Worm (Caenorhabditis elegans) whole organism, L3 larva: ENCODE results near the gene nspb-11.
A peak's percentile ranks its signal among the peaks of the same experiment; 100 is the strongest.

Experiments
- R02D3.7 ChIP-seq: fragments of 150-350 bp; optimal IDR thresholded peaks from 2 replicates; lab custom pipeline; 2014; ENCODE audit warnings: missing biosample characterization, missing genetic modification characterization
- ZK546.5 ChIP-seq: sonication (generic microtip); optimal IDR thresholded peaks from 2 replicates; lab custom pipeline; 2017; ENCODE audit warnings: missing biosample characterization, missing genetic modification characterization
- aly-2 ChIP-seq: fragments of 150-350 bp; optimal IDR thresholded peaks from 2 replicates; lab custom pipeline; 2014; ENCODE audit warnings: missing biosample characterization, missing genetic modification characterization
- ama-1 ChIP-seq: fragments of 150-350 bp; optimal IDR thresholded peaks from 2 replicates; lab custom pipeline; 2018
- ceh-28 ChIP-seq: fragments of 150-350 bp; optimal IDR thresholded peaks from 2 replicates; lab custom pipeline; 2014; ENCODE audit warnings: missing biosample characterization, missing genetic modification reagents, missing genetic modification characterization
- ceh-82 ChIP-seq: fragments of 150-350 bp; optimal IDR thresholded peaks from 2 replicates; lab custom pipeline; 2014; ENCODE audit warnings: missing biosample characterization, missing genetic modification characterization
- ceh-9 ChIP-seq: sonication (generic microtip); optimal IDR thresholded peaks from 2 replicates; lab custom pipeline; 2018; ENCODE audit warnings: missing biosample characterization, missing genetic modification characterization
- daf-12 ChIP-seq: fragments of 150-350 bp; optimal IDR thresholded peaks from 2 replicates; lab custom pipeline; 2014; ENCODE audit warnings: missing biosample characterization, missing genetic modification reagents, missing genetic modification characterization
- elt-1 ChIP-seq: fragments of 150-350 bp; optimal IDR thresholded peaks from 2 replicates; lab custom pipeline; 2014; ENCODE audit warnings: missing biosample characterization, missing genetic modification characterization
- elt-2 ChIP-seq: sonication (generic microtip); optimal IDR thresholded peaks from 2 replicates; lab custom pipeline; 2016; ENCODE audit warnings: missing genetic modification reagents, mild to moderate bottlenecking, missing genetic modification characterization, missing compliant biosample characterization
- elt-3 ChIP-seq, 3 experiments: fragments of 150-350 bp in 1 of 3; sonication (generic microtip) in 2 of 3; optimal IDR thresholded peaks; 2 replicates in 2 of 3; 4 replicates in 1 of 3; lab custom pipeline; 2014 to 2017; ENCODE audit warnings: missing biosample characterization in 3 of 3, missing genetic modification characterization in 3 of 3
- eor-1 ChIP-seq, 2 experiments: fragments of 150-350 bp; optimal IDR thresholded peaks; 2 replicates each; lab custom pipeline; 2014 to 2018; ENCODE audit warnings: missing biosample characterization in 2 of 2, missing genetic modification characterization in 2 of 2
- fkh-2 ChIP-seq: fragments of 150-350 bp; optimal IDR thresholded peaks from 2 replicates; lab custom pipeline; 2014; ENCODE audit warnings: missing biosample characterization, missing genetic modification reagents, missing genetic modification characterization
- jun-1 ChIP-seq: fragments of 150-350 bp; optimal IDR thresholded peaks from 2 replicates; lab custom pipeline; 2014; ENCODE audit warnings: missing biosample characterization, missing genetic modification reagents, missing genetic modification characterization
- lin-15B ChIP-seq: fragments of 150-350 bp; optimal IDR thresholded peaks from 2 replicates; lab custom pipeline; 2014; ENCODE audit warnings: missing biosample characterization, missing genetic modification characterization
- lin-39 ChIP-seq: fragments of 150-350 bp; optimal IDR thresholded peaks from 2 replicates; lab custom pipeline; 2018; ENCODE audit warnings: missing biosample characterization, missing genetic modification reagents, missing genetic modification characterization
- lsy-12 ChIP-seq: sonication (generic microtip); optimal IDR thresholded peaks from 2 replicates; lab custom pipeline; 2016; ENCODE audit warnings: mild to moderate bottlenecking, missing genetic modification characterization, missing compliant biosample characterization
- mdl-1 ChIP-seq: fragments of 150-350 bp; optimal IDR thresholded peaks from 2 replicates; lab custom pipeline; 2014; ENCODE audit warnings: missing biosample characterization, missing genetic modification characterization
- nfya-1 ChIP-seq: sonication (generic microtip); optimal IDR thresholded peaks from 2 replicates; lab custom pipeline; 2017; ENCODE audit warnings: missing genetic modification characterization, mild to moderate bottlenecking, missing compliant biosample characterization, antibody characterized with exemption, moderate library complexity; ENCODE audit not compliant: insufficient read depth
- nhr-12 ChIP-seq: fragments of 150-350 bp; optimal IDR thresholded peaks from 2 replicates; lab custom pipeline; 2014; ENCODE audit warnings: missing biosample characterization, missing genetic modification characterization
- nhr-23 ChIP-seq: fragments of 150-350 bp; optimal IDR thresholded peaks from 2 replicates; lab custom pipeline; 2014; ENCODE audit warnings: missing biosample characterization, missing genetic modification reagents, missing genetic modification characterization
- nhr-25 ChIP-seq: sonication (generic microtip); optimal IDR thresholded peaks from 2 replicates; lab custom pipeline; 2017; ENCODE audit warnings: missing biosample characterization, missing genetic modification characterization
- nhr-28 ChIP-seq: fragments of 150-350 bp; optimal IDR thresholded peaks from 2 replicates; lab custom pipeline; 2014; ENCODE audit warnings: missing biosample characterization, missing genetic modification characterization
- nhr-43 ChIP-seq: sonication (generic microtip); optimal IDR thresholded peaks from 2 replicates; lab custom pipeline; 2016; ENCODE audit warnings: mild to moderate bottlenecking, missing genetic modification characterization, missing compliant biosample characterization; ENCODE audit not compliant: poor library complexity, severe bottlenecking
- nhr-67 ChIP-seq: fragments of 150-350 bp; optimal IDR thresholded peaks from 2 replicates; lab custom pipeline; 2014; ENCODE audit warnings: missing biosample characterization, missing genetic modification characterization
- nhr-76 ChIP-seq: fragments of 150-350 bp; sonication (generic microtip); optimal IDR thresholded peaks from 5 replicates; lab custom pipeline; 2014; ENCODE audit warnings: missing biosample characterization, missing genetic modification characterization
- pha-4 ChIP-seq: fragments of 150-350 bp; optimal IDR thresholded peaks from 2 replicates; lab custom pipeline; 2014; ENCODE audit warnings: missing biosample characterization, missing genetic modification reagents, missing genetic modification characterization
- pqm-1 ChIP-seq: fragments of 150-350 bp; optimal IDR thresholded peaks from 2 replicates; lab custom pipeline; 2017; ENCODE audit warnings: missing biosample characterization, missing genetic modification characterization, inconsistent platforms
- sea-2 ChIP-seq: fragments of 150-350 bp; sonication (generic microtip); optimal IDR thresholded peaks from 4 replicates; lab custom pipeline; 2014; ENCODE audit warnings: missing biosample characterization, missing genetic modification reagents, missing genetic modification characterization
- skn-1 ChIP-seq: fragments of 150-350 bp; optimal IDR thresholded peaks from 2 replicates; lab custom pipeline; 2014; ENCODE audit warnings: missing biosample characterization, missing genetic modification characterization
- snpc-4 ChIP-seq: fragments of 150-350 bp; optimal IDR thresholded peaks from 2 replicates; lab custom pipeline; 2014; ENCODE audit warnings: missing biosample characterization, missing genetic modification characterization
- unc-39 ChIP-seq: sonication (generic microtip); optimal IDR thresholded peaks from 4 replicates; lab custom pipeline; 2017; ENCODE audit warnings: missing biosample characterization, missing genetic modification characterization
- unc-62 ChIP-seq: fragments of 150-350 bp; sonication (generic microtip); optimal IDR thresholded peaks from 4 replicates; lab custom pipeline; 2014; ENCODE audit warnings: missing biosample characterization, missing genetic modification reagents, missing genetic modification characterization
- zag-1 ChIP-seq: fragments of 150-350 bp; optimal IDR thresholded peaks from 2 replicates; lab custom pipeline; 2014; ENCODE audit warnings: missing biosample characterization, missing genetic modification characterization
- ztf-11 ChIP-seq: fragments of 150-350 bp; optimal IDR thresholded peaks from 2 replicates; lab custom pipeline; 2014; ENCODE audit warnings: missing biosample characterization, missing genetic modification characterization

nspb-11 gene

ce11 chrII:12907070-12907469 is at the start of gene nspb-11:
nspb-11 (plus strand) TSS chrII:12907370.
- TF ChIP-seq unc-62 (no peak), fkh-2 (no peak), jun-1 (no peak), nhr-25 (tag; lab: Kevin White, UChicago) (no peak), sea-2 (GFP tag; lab: Kevin White, UChicago) (no peak), ceh-28 (tag; lab: Kevin White, UChicago) (no peak), pha-4 (no peak), skn-1 (tag; lab: Kevin White, UChicago) (no peak), lsy-12 (tag; lab: Kevin White, UChicago) (no peak), aly-2 (tag; lab: Kevin White, UChicago) (no peak), nhr-28 (tag; lab: Kevin White, UChicago) (no peak), ama-1 (lab: Kevin White, UChicago) (no peak), nhr-76 (tag; lab: Kevin White, UChicago) (no peak), mdl-1 (tag; lab: Kevin White, UChicago) (no peak), unc-39 (tag; lab: Kevin White, UChicago) (no peak), ztf-11 (no peak), eor-1 (tag; optimal IDR thresholded peaks at IDR 0.05; lab: Kevin White, UChicago) (no peak), lin-15B (tag; lab: Kevin White, UChicago) (no peak), nhr-12 (tag; lab: Kevin White, UChicago) (no peak)

DNA sequence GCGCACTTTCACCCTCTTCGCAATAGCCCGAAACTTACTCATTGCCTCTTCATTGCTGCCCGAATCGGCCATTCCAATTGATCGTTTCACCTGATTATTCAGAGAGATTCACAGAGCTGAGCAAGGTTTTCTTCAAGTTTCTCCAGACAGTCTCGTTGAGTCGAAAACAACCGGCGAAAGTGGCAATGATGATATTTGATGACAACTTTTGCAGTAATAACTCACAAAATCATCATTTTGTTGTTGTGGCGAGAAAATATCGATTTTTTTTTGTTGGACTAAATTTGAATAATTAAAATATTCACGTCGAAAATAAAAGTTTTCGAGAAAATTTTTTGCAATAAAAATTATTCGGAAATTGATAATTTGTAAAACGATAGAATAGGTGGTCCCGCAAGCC is 41.6 kb upstream of the nspb-11 start, which contains the start of gene snf-5:
Gene snf-5, minus strand, starts transcription at position 182 of the 400 bp plus-strand sequence.
- TF ChIP-seq snpc-4 (tag; lab: Kevin White, UChicago) (no peak), ZK546.5 (tag; lab: Kevin White, UChicago) (no peak), elt-1 (tag; lab: Kevin White, UChicago) (no peak), fkh-2 (no peak), nhr-67 (tag; lab: Kevin White, UChicago) (no peak), ceh-9 (no peak), nhr-23 (no peak), lsy-12 (tag; lab: Kevin White, UChicago) (no peak), nhr-12 (tag; lab: Kevin White, UChicago) (no peak), mdl-1 (tag; lab: Kevin White, UChicago) (no peak), elt-2 (tag; lab: Kevin White, UChicago) (no peak), elt-3 (tag; optimal IDR thresholded peaks at IDR 0.05; lab: Kevin White, UChicago) (no peak), lin-39 (tag; lab: Kevin White, UChicago) (no peak), nhr-76 (tag; lab: Kevin White, UChicago) (no peak), zag-1 (tag; lab: Kevin White, UChicago) (no peak), nhr-28 (tag; lab: Kevin White, UChicago) (no peak), unc-62 (no peak), unc-39 (tag; lab: Kevin White, UChicago) (no peak), aly-2 (tag; lab: Kevin White, UChicago) (no peak)

ce11 chrII:12866079-12866478 is 41.1 kb upstream of the nspb-11 start:
- TF ChIP-seq zag-1 (tag; lab: Kevin White, UChicago) (no peak), unc-62 (no peak), nhr-67 (tag; lab: Kevin White, UChicago) (no peak), daf-12 (tag; lab: Kevin White, UChicago) (no peak), mdl-1 (tag; lab: Kevin White, UChicago) (no peak), R02D3.7 (no peak), elt-3 (tag; optimal IDR thresholded peaks at IDR 0.05; lab: Kevin White, UChicago) (no peak), ztf-11 (no peak), nhr-43 (tag; lab: Kevin White, UChicago) (no peak), ZK546.5 (tag; lab: Kevin White, UChicago) (no peak), pqm-1 (tag; lab: Kevin White, UChicago) (no peak)

- TF ChIP-seq lsy-12 (tag; lab: Kevin White, UChicago) (peak; percentile 35), ceh-82 (tag; lab: Kevin White, UChicago) (no peak), nfya-1 (peak; percentile 75)
- TF ChIP-seq, all 47 proteins: peak for 2
These were observed 29.0 kb upstream of the nspb-11 start, which contains the start of gene gsy-1 for ce11 chrII:12878071-12878668. gsy-1 (minus strand) TSS chrII:12878121.
